Fruit fly (Drosophila melanogaster): ENCODE results near the gene Dpy-30L2.
A peak's percentile ranks its signal among the peaks of the same experiment; 100 is the strongest.

dm6 chr3L:4071561-4072049 lies 24.1 kb upstream of the Dpy-30L2 start, which contains the start of gene wit:
- peak; percentile 31 for TF ChIP-seq Hr96 (GFP tag; optimal IDR thresholded peaks at IDR 0.05)
- no peak for TF ChIP-seq CG11617 (GFP tag; optimal IDR thresholded peaks at IDR 0.05)
- TF ChIP-seq cic (GFP tag; optimal IDR thresholded peaks at IDR 0.05): peak; percentile 34
- peak; percentile 58 for TF ChIP-seq CG12768 (GFP tag; optimal IDR thresholded peaks at IDR 0.05)
- no peak for TF ChIP-seq kay (GFP tag; ENCODE audit: borderline replicate concordance)
- peak; percentile 75 for TF ChIP-seq CG33017 (tag; optimal IDR thresholded peaks at IDR 0.05)
- TF ChIP-seq cnc (optimal IDR thresholded peaks at IDR 0.05): no peak
- no peak for TF ChIP-seq CG5204 (GFP tag; optimal IDR thresholded peaks at IDR 0.05)
- TF ChIP-seq Clk (GFP tag; optimal IDR thresholded peaks at IDR 0.05): peak; percentile 48

Data from whole organism, adult.